Fruit fly (Drosophila melanogaster): Measurements from ENCODE around the gene Cp19.

The Cp19 gene

DNA sequence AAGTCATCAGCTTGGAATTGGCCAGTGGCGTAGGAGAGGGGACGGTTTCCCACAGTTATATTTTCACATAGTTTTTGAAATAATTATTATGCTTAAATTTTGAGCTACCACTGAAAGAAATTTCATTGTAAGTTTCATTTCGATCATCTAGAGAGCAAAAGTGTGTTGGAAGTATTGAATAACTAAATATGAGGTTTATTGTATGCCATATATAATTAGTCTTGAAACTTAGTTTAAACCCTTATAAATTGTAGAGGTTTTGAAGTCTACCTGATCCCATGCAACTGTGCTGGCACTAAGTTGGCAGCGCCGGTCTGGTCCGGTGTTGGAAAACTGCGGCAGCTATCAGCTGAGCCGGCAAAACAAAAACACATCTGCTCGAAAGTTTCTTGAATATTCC is 8.5 kb upstream of the Cp19 start, which contains the start of the genes CG32022 and CG6511 (continued):
- peak; percentile 97 for TF ChIP-seq slp2 (GFP tag; optimal IDR thresholded peaks at IDR 0.05)
- peak; percentile 93 for TF ChIP-seq CG11398 (GFP tag; optimal IDR thresholded peaks at IDR 0.05)
- peak; percentile 98 for TF ChIP-seq Dip3 (GFP tag; optimal IDR thresholded peaks at IDR 0.05)
- TF ChIP-seq Camta (GFP tag; optimal IDR thresholded peaks at IDR 0.05): peak; percentile 97
- peak; percentile 98 for TF ChIP-seq Atf3 (GFP tag; optimal IDR thresholded peaks at IDR 0.05)
- TF ChIP-seq CG10274 (GFP tag; optimal IDR thresholded peaks at IDR 0.05): peak; percentile 99
- peak; percentile 95 for TF ChIP-seq CG11504 (tag; optimal IDR thresholded peaks at IDR 0.05)
- peak; percentile 97 for TF ChIP-seq caup (GFP tag; optimal IDR thresholded peaks at IDR 0.05; ENCODE audit: severe bottlenecking)
- TF ChIP-seq Nf-YB (GFP tag; optimal IDR thresholded peaks at IDR 0.05): peak; percentile 83
- TF ChIP-seq jigr1 (GFP tag; IDR thresholded peaks at IDR 0.05): peak; percentile 95
- TF ChIP-seq CG17361 (GFP tag; IDR thresholded peaks at IDR 0.05): peak; percentile 99
- peak; percentile 93 for TF ChIP-seq her (GFP tag; optimal IDR thresholded peaks at IDR 0.05)
- peak; percentile 97 for TF ChIP-seq CG12155 (GFP tag; optimal IDR thresholded peaks at IDR 0.05)
- peak; percentile 96 for TF ChIP-seq CG7372 (GFP tag; IDR thresholded peaks at IDR 0.05)
- TF ChIP-seq CG13624 (GFP tag; optimal IDR thresholded peaks at IDR 0.05): peak; percentile 98
- TF ChIP-seq peb (GFP tag; IDR thresholded peaks at IDR 0.05): peak; percentile 93
- TF ChIP-seq scrt (GFP tag; optimal IDR thresholded peaks at IDR 0.05): peak; percentile 88
- peak; percentile 98 for TF ChIP-seq CG13775 (GFP tag; optimal IDR thresholded peaks at IDR 0.05)
- no peak for TF ChIP-seq hbn (GFP tag; IDR thresholded peaks at IDR 0.05; ENCODE audit: partially characterized antibody)
- TF ChIP-seq CG17568 (GFP tag; optimal IDR thresholded peaks at IDR 0.05): no peak
- TF ChIP-seq Nf-YA (GFP tag; IDR thresholded peaks at IDR 0.05): peak; percentile 82
- peak; percentile 93 for TF ChIP-seq emc (GFP tag; optimal IDR thresholded peaks at IDR 0.05)
- peak; percentile 83 for TF ChIP-seq Jarid2 (GFP tag; optimal IDR thresholded peaks at IDR 0.05)
- peak; percentile 98 for TF ChIP-seq CG7786 (GFP tag; optimal IDR thresholded peaks at IDR 0.05)
- peak; percentile 98 for TF ChIP-seq CG7839 (tag; optimal IDR thresholded peaks at IDR 0.05)
- peak; percentile 86 for TF ChIP-seq CG10959 (GFP tag; IDR thresholded peaks at IDR 0.05)
- peak; percentile 94 for TF ChIP-seq Max (GFP tag; optimal IDR thresholded peaks at IDR 0.05)
- TF ChIP-seq CG18764 (GFP tag; optimal IDR thresholded peaks at IDR 0.05): peak; percentile 96
- TF ChIP-seq Fer3 (tag; optimal IDR thresholded peaks at IDR 0.05): peak; percentile 96
- peak; percentile 95 for TF ChIP-seq CG10462 (GFP tag; optimal IDR thresholded peaks at IDR 0.05)
- peak; percentile 86 for TF ChIP-seq CG11696 (GFP tag; IDR thresholded peaks at IDR 0.05)
- peak; percentile 93 for TF ChIP-seq gsb-n (tag; optimal IDR thresholded peaks at IDR 0.05)
- TF ChIP-seq CG32767 (GFP tag; IDR thresholded peaks at IDR 0.05): peak; percentile 89
- TF ChIP-seq CG10267 (tag; optimal IDR thresholded peaks at IDR 0.05): peak; percentile 98
- peak; percentile 89 for TF ChIP-seq gsb (GFP tag; IDR thresholded peaks at IDR 0.05)
- no peak for TF ChIP-seq Deaf1 (tag; optimal IDR thresholded peaks at IDR 0.05)
- TF ChIP-seq CG6683 (GFP tag; optimal IDR thresholded peaks at IDR 0.05): peak; percentile 86
- TF ChIP-seq Stat92E (GFP tag; optimal IDR thresholded peaks at IDR 0.05): peak in 1 of 3 experiments; percentile 88
- TF ChIP-seq kay (GFP tag; optimal IDR thresholded peaks at IDR 0.05): peak; percentile 96
- peak; percentile 88 for TF ChIP-seq sens-2 (GFP tag; IDR thresholded peaks at IDR 0.05)
- TF ChIP-seq Aef1 (GFP tag; IDR thresholded peaks at IDR 0.05): peak; percentile 97
- TF ChIP-seq CG9797 (GFP tag; optimal IDR thresholded peaks at IDR 0.05): peak; percentile 40
- peak; percentile 97 for TF ChIP-seq Atf-2 (GFP tag; optimal IDR thresholded peaks at IDR 0.05)
- peak; percentile 96 for TF ChIP-seq PHDP (tag; optimal IDR thresholded peaks at IDR 0.05)
- peak; percentile 99 for TF ChIP-seq trem (tag; optimal IDR thresholded peaks at IDR 0.05)
- TF ChIP-seq CG12219 (GFP tag; optimal IDR thresholded peaks at IDR 0.05): peak; percentile 92
- TF ChIP-seq Oli (tag; optimal IDR thresholded peaks at IDR 0.05): peak; percentile 97
- TF ChIP-seq bowl (GFP tag; IDR thresholded peaks at IDR 0.05): peak; percentile 80
- peak; percentile 91 for TF ChIP-seq Hand (GFP tag; optimal IDR thresholded peaks at IDR 0.05)
- TF ChIP-seq yki (optimal IDR thresholded peaks at IDR 0.05): no peak
- TF ChIP-seq cad (GFP tag; optimal IDR thresholded peaks at IDR 0.05): no peak
